Worm (Caenorhabditis elegans) whole organism, L2 larva: ENCODE results near the gene F54H5.5.

Source experiments
- C34F6.9 ChIP-seq: fragments of 150-350 bp; optimal IDR thresholded peaks from 2 replicates; lab custom pipeline; 2014; ENCODE audit warnings: missing biosample characterization, missing genetic modification characterization
- F13H6.1 ChIP-seq: sonication (generic microtip); optimal IDR thresholded peaks from 2 replicates; lab custom pipeline; 2016; ENCODE audit warnings: missing genetic modification characterization, missing compliant biosample characterization
- R02D3.7 ChIP-seq: fragments of 150-350 bp; optimal IDR thresholded peaks from 2 replicates; lab custom pipeline; 2014; ENCODE audit warnings: missing biosample characterization, missing genetic modification characterization
- alr-1 ChIP-seq: fragments of 150-350 bp; optimal IDR thresholded peaks from 2 replicates; lab custom pipeline; 2014; ENCODE audit warnings: missing biosample characterization, missing genetic modification characterization
- aly-2 ChIP-seq: fragments of 150-350 bp; optimal IDR thresholded peaks from 2 replicates; lab custom pipeline; 2014; ENCODE audit warnings: missing biosample characterization, missing genetic modification characterization
- ceh-16 ChIP-seq: fragments of 150-350 bp; optimal IDR thresholded peaks from 2 replicates; lab custom pipeline; 2014; ENCODE audit warnings: missing biosample characterization, missing genetic modification characterization
- ceh-82 ChIP-seq: fragments of 150-350 bp; optimal IDR thresholded peaks from 2 replicates; lab custom pipeline; 2014; ENCODE audit warnings: missing biosample characterization, missing genetic modification characterization
- crh-2 ChIP-seq: sonication (generic microtip); optimal IDR thresholded peaks from 2 replicates; lab custom pipeline; 2017; ENCODE audit warnings: missing biosample characterization, missing genetic modification characterization
- dmd-4 ChIP-seq: sonication (generic microtip); optimal IDR thresholded peaks from 2 replicates; lab custom pipeline; 2017; ENCODE audit warnings: missing biosample characterization, missing genetic modification characterization
- egl-27 ChIP-seq: sonication (generic microtip); optimal IDR thresholded peaks from 3 replicates; lab custom pipeline; 2017; ENCODE audit warnings: missing biosample characterization, missing genetic modification reagents, missing genetic modification characterization
- elt-3 ChIP-seq: sonication (generic microtip); optimal IDR thresholded peaks from 2 replicates; lab custom pipeline; 2017; ENCODE audit warnings: missing biosample characterization, missing genetic modification characterization
- fos-1 ChIP-seq: fragments of 150-350 bp; optimal IDR thresholded peaks from 2 replicates; lab custom pipeline; 2014; ENCODE audit warnings: missing biosample characterization, missing genetic modification characterization
- gmeb-1 ChIP-seq: fragments of 150-350 bp; optimal IDR thresholded peaks from 2 replicates; lab custom pipeline; 2014; ENCODE audit warnings: missing biosample characterization, missing genetic modification characterization
- lin-11 ChIP-seq: fragments of 150-350 bp; sonication (generic microtip); optimal IDR thresholded peaks from 2 replicates; lab custom pipeline; 2014; ENCODE audit warnings: missing biosample characterization, missing genetic modification characterization, inconsistent platforms, mixed read lengths
- lin-13 ChIP-seq: fragments of 150-350 bp; optimal IDR thresholded peaks from 2 replicates; lab custom pipeline; 2014; ENCODE audit warnings: missing biosample characterization, missing genetic modification reagents, missing genetic modification characterization
- lin-39 ChIP-seq: fragments of 150-350 bp; optimal IDR thresholded peaks from 2 replicates; lab custom pipeline; 2014; ENCODE audit warnings: missing biosample characterization, missing genetic modification reagents, missing genetic modification characterization
- lsy-2 ChIP-seq, 2 experiments: fragments of 150-350 bp in 1 of 2; sonication (generic microtip) in 1 of 2; optimal IDR thresholded peaks; 2 replicates each; lab custom pipeline; 2014 to 2017; ENCODE audit warnings: missing biosample characterization in 2 of 2, missing genetic modification characterization in 2 of 2
- mab-5 ChIP-seq: fragments of 150-350 bp; optimal IDR thresholded peaks from 2 replicates; lab custom pipeline; 2014; ENCODE audit warnings: missing biosample characterization, missing genetic modification characterization
- mbf-1 ChIP-seq: sonication (generic microtip); optimal IDR thresholded peaks from 2 replicates; lab custom pipeline; 2017; ENCODE audit warnings: missing biosample characterization, missing genetic modification characterization
- nhr-11 ChIP-seq: fragments of 150-350 bp; optimal IDR thresholded peaks from 2 replicates; lab custom pipeline; 2014; ENCODE audit warnings: missing biosample characterization, missing genetic modification characterization
- nhr-12 ChIP-seq: fragments of 150-350 bp; optimal IDR thresholded peaks from 2 replicates; lab custom pipeline; 2014; ENCODE audit warnings: missing biosample characterization, missing genetic modification characterization
- nhr-129 ChIP-seq: fragments of 150-350 bp; optimal IDR thresholded peaks from 2 replicates; lab custom pipeline; 2014; ENCODE audit warnings: missing biosample characterization, missing genetic modification characterization
- nhr-21 ChIP-seq: fragments of 150-350 bp; optimal IDR thresholded peaks from 2 replicates; lab custom pipeline; 2014; ENCODE audit warnings: missing biosample characterization, missing genetic modification characterization
- nhr-23 ChIP-seq: fragments of 150-350 bp; optimal IDR thresholded peaks from 2 replicates; lab custom pipeline; 2014; ENCODE audit warnings: missing biosample characterization, missing genetic modification reagents, missing genetic modification characterization
- nhr-237 ChIP-seq: fragments of 150-350 bp; optimal IDR thresholded peaks from 2 replicates; lab custom pipeline; 2014; ENCODE audit warnings: missing biosample characterization, missing genetic modification characterization
- nhr-77 ChIP-seq: fragments of 150-350 bp; optimal IDR thresholded peaks from 2 replicates; lab custom pipeline; 2014; ENCODE audit warnings: missing biosample characterization, missing genetic modification characterization
- peb-1 ChIP-seq: fragments of 150-350 bp; optimal IDR thresholded peaks from 2 replicates; lab custom pipeline; 2014; ENCODE audit warnings: missing biosample characterization, missing genetic modification characterization
- skn-1 ChIP-seq: sonication (generic microtip); optimal IDR thresholded peaks from 2 replicates; lab custom pipeline; 2017; ENCODE audit warnings: missing biosample characterization, missing genetic modification characterization
- sma-3 ChIP-seq: sonication (generic microtip); optimal IDR thresholded peaks from 2 replicates; lab custom pipeline; 2016; ENCODE audit warnings: missing genetic modification reagents, missing genetic modification characterization, missing compliant biosample characterization
- sma-9 ChIP-seq, 2 experiments: fragments of 150-350 bp in 1 of 2; sonication (generic microtip) in 1 of 2; optimal IDR thresholded peaks; 2 replicates each; lab custom pipeline; 2014 to 2016; ENCODE audit warnings: missing genetic modification characterization in 2 of 2, mild to moderate bottlenecking in 1 of 2, missing biosample characterization in 1 of 2, missing compliant biosample characterization in 1 of 2, missing genetic modification reagents in 1 of 2, moderate library complexity in 1 of 2
- snpc-4 ChIP-seq: fragments of 150-350 bp; optimal IDR thresholded peaks from 2 replicates; lab custom pipeline; 2014; ENCODE audit warnings: missing biosample characterization, missing genetic modification characterization
- unc-39 ChIP-seq: fragments of 150-350 bp; optimal IDR thresholded peaks from 2 replicates; lab custom pipeline; 2014; ENCODE audit warnings: missing biosample characterization, missing genetic modification characterization
- unc-55 ChIP-seq: fragments of 150-350 bp; sonication (generic microtip); optimal IDR thresholded peaks from 3 replicates; lab custom pipeline; 2014; ENCODE audit warnings: missing biosample characterization, missing genetic modification reagents, missing genetic modification characterization
- unc-62 ChIP-seq: fragments of 150-350 bp; optimal IDR thresholded peaks from 2 replicates; lab custom pipeline; 2014; ENCODE audit warnings: missing biosample characterization, missing genetic modification reagents, missing genetic modification characterization
- ztf-4 ChIP-seq: fragments of 150-350 bp; optimal IDR thresholded peaks from 2 replicates; lab custom pipeline; 2014; ENCODE audit warnings: missing biosample characterization, missing genetic modification characterization

Gene F54H5.5

ce11 chrII:6600973-6601372 is 26.1 kb downstream of the F54H5.5 start, which contains the start of gene vps-33.2:
TSS of gene vps-33.2 (plus strand) at chrII:6601216.
- TF ChIP-seq alr-1 (tag; lab: Kevin White, UChicago) (no peak), fos-1 (tag; lab: Kevin White, UChicago) (peak; percentile 23), sma-9 (GFP tag; optimal IDR thresholded peaks at IDR 0.05; lab: Kevin White, UChicago) (peak; percentile 58), sma-9 (tag; optimal IDR thresholded peaks at IDR 0.05; lab: Kevin White, UChicago) (no peak), nhr-77 (tag; lab: Kevin White, UChicago) (no peak), egl-27 (tag; lab: Kevin White, UChicago) (no peak), skn-1 (tag; lab: Kevin White, UChicago) (no peak), nhr-12 (tag; lab: Kevin White, UChicago) (no peak), gmeb-1 (tag; lab: Kevin White, UChicago) (peak; percentile 48), F13H6.1 (tag; lab: Kevin White, UChicago) (peak; percentile 46), sma-3 (peak; percentile 20), C34F6.9 (tag; lab: Kevin White, UChicago) (peak; percentile 59), unc-55 (GFP tag; lab: Kevin White, UChicago) (no peak), lin-11 (tag; lab: Kevin White, UChicago) (peak; percentile 22), nhr-237 (tag; lab: Kevin White, UChicago) (no peak), lsy-2 (tag; optimal IDR thresholded peaks at IDR 0.05; lab: Kevin White, UChicago) (peak; percentile 27 to 58), nhr-129 (tag; lab: Kevin White, UChicago) (peak; percentile 35), elt-3 (tag; lab: Kevin White, UChicago) (no peak)

ce11 chrII:6598050-6598449 is 29.0 kb downstream of the F54H5.5 start, which contains the start of gene dnj-8:
TSS of gene dnj-8 (minus strand) at chrII:6598080.
- TF ChIP-seq nhr-129 (tag; lab: Kevin White, UChicago) (no peak), lsy-2 (tag; optimal IDR thresholded peaks at IDR 0.05; lab: Kevin White, UChicago) (peak in 1 of 2 experiments; percentile 6), unc-55 (GFP tag; lab: Kevin White, UChicago) (peak; percentile 54), nhr-11 (tag; lab: Kevin White, UChicago) (no peak), nhr-23 (tag; lab: Kevin White, UChicago) (no peak), C34F6.9 (tag; lab: Kevin White, UChicago) (peak; percentile 60)

ce11 chrII:6597507-6597906 is 29.6 kb downstream of the F54H5.5 start:
- no peak for TF ChIP-seq R02D3.7 (tag; lab: Kevin White, UChicago)
- no peak for TF ChIP-seq nhr-11 (tag; lab: Kevin White, UChicago)
- TF ChIP-seq gmeb-1 (tag; lab: Kevin White, UChicago), result no peak
- TF ChIP-seq dmd-4 (tag; lab: Kevin White, UChicago), result no peak
- no peak for TF ChIP-seq lin-13
- TF ChIP-seq unc-62 (GFP tag; lab: Kevin White, UChicago), result no peak
- TF ChIP-seq nhr-12 (tag; lab: Kevin White, UChicago), result no peak
- TF ChIP-seq mbf-1 (tag; lab: Kevin White, UChicago), result no peak
- TF ChIP-seq ceh-82, result no peak
- TF ChIP-seq nhr-237 (tag; lab: Kevin White, UChicago), result no peak
- no peak for TF ChIP-seq mab-5 (tag; lab: Kevin White, UChicago)
- no peak for TF ChIP-seq nhr-21 (tag; lab: Kevin White, UChicago)
- no peak for TF ChIP-seq C34F6.9 (tag; lab: Kevin White, UChicago)
- no peak for TF ChIP-seq ceh-16

- TF ChIP-seq ztf-4 (tag; lab: Kevin White, UChicago) (no peak), sma-3 (no peak), aly-2 (tag; lab: Kevin White, UChicago) (no peak), crh-2 (tag; lab: Kevin White, UChicago) (no peak), peb-1 (tag; lab: Kevin White, UChicago) (no peak), nhr-21 (tag; lab: Kevin White, UChicago) (no peak), nhr-237 (tag; lab: Kevin White, UChicago) (no peak), R02D3.7 (tag; lab: Kevin White, UChicago) (no peak), snpc-4 (tag; lab: Kevin White, UChicago) (no peak), lin-39 (no peak), nhr-77 (tag; lab: Kevin White, UChicago) (no peak), fos-1 (tag; lab: Kevin White, UChicago) (no peak), unc-55 (GFP tag; lab: Kevin White, UChicago) (no peak), unc-39 (tag; lab: Kevin White, UChicago) (no peak), lin-13 (no peak)
These were observed 32.9 kb downstream of the F54H5.5 start, which contains the start of gene aipr-1 for ce11 chrII:6594151-6594550. TSS of gene aipr-1 (minus strand) at chrII:6594251.
